Worm (Caenorhabditis elegans) whole organism, L1 larva: ENCODE measurements around the gene col-72.

ENCODE experiments used
- ces-1 ChIP-seq: fragments of 150-350 bp; optimal IDR thresholded peaks from 2 replicates; lab custom pipeline; 2014; ENCODE audit warnings: missing biosample characterization, missing genetic modification reagents, missing genetic modification characterization
- fkh-10 ChIP-seq: sonication (generic microtip); optimal IDR thresholded peaks from 2 replicates; lab custom pipeline; 2017; ENCODE audit warnings: missing biosample characterization, missing genetic modification reagents, missing genetic modification characterization
- lsy-2 ChIP-seq, 2 experiments: fragments of 150-350 bp; optimal IDR thresholded peaks; 2 replicates each; lab custom pipeline; 2014; ENCODE audit warnings: missing biosample characterization in 2 of 2, missing genetic modification characterization in 2 of 2
- nhr-12 ChIP-seq: sonication (generic microtip); optimal IDR thresholded peaks from 2 replicates; lab custom pipeline; 2017; ENCODE audit warnings: missing biosample characterization, missing genetic modification characterization
- unc-62 ChIP-seq: fragments of 150-350 bp; optimal IDR thresholded peaks from 2 replicates; lab custom pipeline; 2014; ENCODE audit warnings: missing biosample characterization, missing genetic modification reagents, missing genetic modification characterization

- TF ChIP-seq unc-62 (GFP tag; lab: Kevin White, UChicago) (no peak), nhr-12 (tag; lab: Kevin White, UChicago) (no peak), lsy-2 (tag; optimal IDR thresholded peaks at IDR 0.05; lab: Kevin White, UChicago) (no peak), fkh-10 (GFP tag; lab: Kevin White, UChicago) (no peak), ces-1 (GFP tag; lab: Kevin White, UChicago) (no peak)
These were observed 22.0 kb downstream of the col-72 start for ce11 chrII:3502011-3502410.
